Fruit fly (Drosophila melanogaster) S2 (cell line): ENCODE results near the gene CG6236.
A peak's percentile ranks its signal among the peaks of the same experiment; 100 is the strongest.

ENCODE experiments used
- CG8478 ChIP-seq: fragments of >200 bp; optimal IDR thresholded peaks from 2 replicates; lab custom pipeline; 2018
- CTCF ChIP-seq, 2 experiments: fragments of >200 bp; optimal IDR thresholded peaks; 2 replicates each; lab custom pipeline; 2018

Gene CG6236

dm6 chr3R:15309924-15310323 lies 18.1 kb downstream of the CG6236 start, which contains the start of gene Tm2:
Gene Tm2, plus strand, starts transcription at chr3R:15310193.
- TF ChIP-seq CG8478 (lab: Kevin White, UChicago) (no peak), CTCF (optimal IDR thresholded peaks at IDR 0.05; lab: Kevin White, UChicago) (no peak)

dm6 chr3R:15305246-15305645 lies 22.8 kb downstream of the CG6236 start:
- TF ChIP-seq CG8478 (lab: Kevin White, UChicago), result no peak
- no peak for TF ChIP-seq CTCF (optimal IDR thresholded peaks at IDR 0.05; lab: Kevin White, UChicago)

- TF ChIP-seq CG8478 (lab: Kevin White, UChicago), result no peak
- no peak for TF ChIP-seq CTCF (optimal IDR thresholded peaks at IDR 0.05; lab: Kevin White, UChicago)
Observed at dm6 chr3R:15297904-15298303, 30.2 kb downstream of the CG6236 start.

dm6 chr3R:15293878-15294350 lies 34.2 kb downstream of the CG6236 start:
- TF ChIP-seq CG8478 (lab: Kevin White, UChicago) (no peak), CTCF (optimal IDR thresholded peaks at IDR 0.05; lab: Kevin White, UChicago) (no peak)

dm6 chr3R:15293005-15293877 lies 34.8 kb downstream of the CG6236 start:
- TF ChIP-seq CG8478 (lab: Kevin White, UChicago) (no peak), CTCF (optimal IDR thresholded peaks at IDR 0.05; lab: Kevin White, UChicago) (no peak)

dm6 chr3R:15292241-15293004 lies 35.6 kb downstream of the CG6236 start:
- no peak for TF ChIP-seq CG8478 (lab: Kevin White, UChicago)
- no peak for TF ChIP-seq CTCF (optimal IDR thresholded peaks at IDR 0.05; lab: Kevin White, UChicago)

dm6 chr3R:15291551-15292223 lies 36.4 kb downstream of the CG6236 start:
- TF ChIP-seq CG8478 (lab: Kevin White, UChicago) (no peak), CTCF (optimal IDR thresholded peaks at IDR 0.05; lab: Kevin White, UChicago) (no peak)

dm6 chr3R:15290642-15291118 lies 37.4 kb downstream of the CG6236 start, which contains the start of gene CG45218:
Gene CG45218, minus strand, starts transcription at chr3R:15290799.
- TF ChIP-seq CG8478 (lab: Kevin White, UChicago) (no peak), CTCF (optimal IDR thresholded peaks at IDR 0.05; lab: Kevin White, UChicago) (no peak)

- TF ChIP-seq CTCF (optimal IDR thresholded peaks at IDR 0.05; lab: Kevin White, UChicago) (no peak), CG8478 (lab: Kevin White, UChicago) (no peak)
Observed at dm6 chr3R:15289828-15290641, 38.0 kb downstream of the CG6236 start.

- TF ChIP-seq CG8478 (lab: Kevin White, UChicago), result no peak
- TF ChIP-seq CTCF (optimal IDR thresholded peaks at IDR 0.05; lab: Kevin White, UChicago), result no peak
Observed at dm6 chr3R:15288802-15289201, 39.3 kb downstream of the CG6236 start.

dm6 chr3R:15287763-15288162 lies 40.3 kb downstream of the CG6236 start:
- peak; percentile 51 to 64 for TF ChIP-seq CTCF (optimal IDR thresholded peaks at IDR 0.05; lab: Kevin White, UChicago)
- no peak for TF ChIP-seq CG8478 (lab: Kevin White, UChicago)

- TF ChIP-seq CG8478 (lab: Kevin White, UChicago), result no peak
- TF ChIP-seq CTCF (optimal IDR thresholded peaks at IDR 0.05; lab: Kevin White, UChicago), result no peak
Observed at dm6 chr3R:15286693-15287041, 41.4 kb downstream of the CG6236 start.

dm6 chr3R:15286024-15286692 lies 41.9 kb downstream of the CG6236 start:
- TF ChIP-seq CG8478 (lab: Kevin White, UChicago), result no peak
- peak in 1 of 2 experiments; percentile 32 for TF ChIP-seq CTCF (optimal IDR thresholded peaks at IDR 0.05; lab: Kevin White, UChicago)
